Worm (Caenorhabditis elegans) whole organism, midembryonic: ENCODE measurements around the gene F15B9.11.

Experiments used
- T22C8.4 ChIP-seq: fragments of 200-800 bp; sonication (Bioruptor generic); IDR thresholded peaks from 2 replicates; pipeline ENCODE4 v1.3.6; 2022; ENCODE audit warnings: missing genetic modification characterization, missing compliant biosample characterization
- cog-1 ChIP-seq: sonication (generic microtip); optimal IDR thresholded peaks from 2 replicates; lab custom pipeline; 2016; ENCODE audit warnings: missing genetic modification characterization, missing compliant biosample characterization
- med-1 ChIP-seq: sonication (generic microtip); optimal IDR thresholded peaks from 2 replicates; lab custom pipeline; 2017; ENCODE audit warnings: missing genetic modification characterization, mild to moderate bottlenecking, missing compliant biosample characterization, antibody characterized with exemption, missing genetic modification reagents; ENCODE audit not compliant: insufficient read depth
- ztf-23 ChIP-seq: fragments of 200-800 bp; sonication (Bioruptor generic); IDR thresholded peaks from 2 replicates; pipeline ENCODE4 v1.3.6; 2022; ENCODE audit warnings: missing genetic modification reagents, missing genetic modification characterization, missing compliant biosample characterization
- ztf-29 ChIP-seq: fragments of 200-800 bp; sonication (Bioruptor generic); IDR thresholded peaks from 2 replicates; pipeline ENCODE4 v1.3.6; 2022; ENCODE audit warnings: missing genetic modification reagents, missing genetic modification characterization, missing compliant biosample characterization

- TF ChIP-seq cog-1, result no peak
- no peak for TF ChIP-seq med-1 (GFP tag; lab: Kevin White, UChicago)
- TF ChIP-seq ztf-23, result no peak
- TF ChIP-seq T22C8.4 (GFP tag; lab: Robert Waterston, UW), result no peak
- no peak for TF ChIP-seq ztf-29 (GFP tag; lab: Robert Waterston, UW)
Measured at ce11 chrV:13034604-13035003, 41.9 kb upstream of the F15B9.11 start, which contains the start of gene W07G4.7.
